Worm (Caenorhabditis elegans) whole organism, mixed stage, embryonic: ENCODE measurements around the gene nhr-285.
"Not testable (repeated sequence)": the region's sequence is repeated elsewhere in the genome, so short reads cannot be mapped to it uniquely, and the experiment has no call there.

Experiments used
- ces-1 ChIP-seq: fragments of 150-350 bp; optimal IDR thresholded peaks from 2 replicates; lab custom pipeline; 2014; ENCODE audit warnings: missing biosample characterization, missing genetic modification reagents, missing genetic modification characterization
- elt-3 ChIP-seq: fragments of 150-350 bp; optimal IDR thresholded peaks from 2 replicates; lab custom pipeline; 2014; ENCODE audit warnings: missing biosample characterization, missing genetic modification characterization
- flh-1 ChIP-seq: fragments of 200-800 bp; sonication (Bioruptor generic); optimal IDR thresholded peaks from 2 replicates; lab custom pipeline; 2018; ENCODE audit warnings: mild to moderate bottlenecking, missing genetic modification characterization, moderate library complexity, missing compliant biosample characterization
- lin-13 ChIP-seq: fragments of 150-350 bp; optimal IDR thresholded peaks from 2 replicates; lab custom pipeline; 2014; ENCODE audit warnings: missing biosample characterization, missing genetic modification characterization

ce11 chrV:15803079-15803478 is 24.1 kb upstream of the nhr-285 start, which contains the start of gene srd-27:
- TF ChIP-seq flh-1 (GFP tag; lab: Kevin White, UChicago); ces-1 (GFP tag; lab: Kevin White, UChicago); elt-3 (tag; lab: Kevin White, UChicago); lin-13 (tag; lab: Kevin White, UChicago): not testable (repeated sequence)
